Fruit fly (Drosophila melanogaster) whole organism, embryonic: Measurements from ENCODE around the gene CG4133.

Source experiments
- Abd-B ChIP-seq: fragments of 200-800 bp; sonication (Bioruptor generic); optimal IDR thresholded peaks from 2 replicates; lab custom pipeline; 2018; ENCODE audit warnings: missing biosample characterization, mild to moderate bottlenecking, missing genetic modification characterization, moderate library complexity
- Adf1 ChIP-seq: fragments of 200-800 bp; sonication (Bioruptor generic); IDR thresholded peaks from 2 replicates; pipeline ENCODE4 v1.3.6; 2022; ENCODE audit warnings: missing biosample characterization, missing genetic modification characterization
- B-H1 ChIP-seq: fragments of 200-800 bp; sonication (Bioruptor generic); IDR thresholded peaks from 3 replicates; pipeline ENCODE4 v1.3.6; 2022; ENCODE audit warnings: missing biosample characterization, missing genetic modification characterization
- Bteb2 ChIP-seq: fragments of 200-800 bp; sonication (Bioruptor generic); optimal IDR thresholded peaks from 2 replicates; lab custom pipeline; 2016; ENCODE audit warnings: missing biosample characterization, missing genetic modification characterization
- CG1024 ChIP-seq: fragments of 200-800 bp; sonication (Bioruptor generic); IDR thresholded peaks from 2 replicates; pipeline ENCODE4 v1.3.6; 2022; ENCODE audit warnings: missing biosample characterization, missing genetic modification characterization
- CG10654 ChIP-seq: fragments of 200-800 bp; sonication (Bioruptor generic); optimal IDR thresholded peaks from 2 replicates; lab custom pipeline; 2016; ENCODE audit warnings: missing biosample characterization, missing genetic modification characterization
- CG11085 ChIP-seq: fragments of 200-800 bp; sonication (Bioruptor generic); IDR thresholded peaks from 2 replicates; pipeline ENCODE4 v1.3.6; 2022; ENCODE audit warnings: missing biosample characterization, missing genetic modification characterization
- CG11560 ChIP-seq: fragments of 200-800 bp; sonication (Bioruptor generic); IDR thresholded peaks from 3 replicates; pipeline ENCODE4 v1.3.6; 2022; ENCODE audit warnings: missing biosample characterization, missing genetic modification characterization
- CG12104 ChIP-seq: fragments of 200-800 bp; sonication (Bioruptor generic); optimal IDR thresholded peaks from 3 replicates; lab custom pipeline; 2016; ENCODE audit warnings: missing biosample characterization, missing genetic modification characterization
- CG12769 ChIP-seq: fragments of 200-800 bp; sonication (Bioruptor generic); optimal IDR thresholded peaks from 2 replicates; lab custom pipeline; 2019; ENCODE audit warnings: missing biosample characterization, mild to moderate bottlenecking, missing genetic modification characterization, moderate library complexity
- CG13424 ChIP-seq: fragments of 200-800 bp; sonication (Bioruptor generic); optimal IDR thresholded peaks from 2 replicates; lab custom pipeline; 2019; ENCODE audit warnings: missing biosample characterization, mild to moderate bottlenecking, missing genetic modification characterization, moderate library complexity
- CG13894 ChIP-seq: fragments of 200-800 bp; sonication (Bioruptor generic); optimal IDR thresholded peaks from 3 replicates; lab custom pipeline; 2018; ENCODE audit warnings: missing biosample characterization, mild to moderate bottlenecking, missing genetic modification characterization, moderate library complexity
- CG14860 ChIP-seq: fragments of 200-800 bp; sonication (Bioruptor generic); IDR thresholded peaks from 3 replicates; pipeline ENCODE4 v1.3.6; 2022; ENCODE audit warnings: missing biosample characterization, missing genetic modification characterization; ENCODE audit not compliant: partially characterized antibody
- CG1529 ChIP-seq: fragments of 200-800 bp; sonication (Bioruptor generic); optimal IDR thresholded peaks from 3 replicates; lab custom pipeline; 2018; ENCODE audit warnings: missing biosample characterization, missing genetic modification characterization
- CG1647 ChIP-seq: fragments of 200-800 bp; sonication (Bioruptor generic); optimal IDR thresholded peaks from 3 replicates; lab custom pipeline; 2016; ENCODE audit warnings: missing biosample characterization, missing genetic modification characterization
- CG2120 ChIP-seq: fragments of 200-800 bp; sonication (Bioruptor generic); optimal IDR thresholded peaks from 3 replicates; lab custom pipeline; 2016; ENCODE audit warnings: missing biosample characterization, missing genetic modification characterization
- CG30403 ChIP-seq: fragments of 200-800 bp; sonication (Bioruptor generic); optimal IDR thresholded peaks from 3 replicates; lab custom pipeline; 2016; ENCODE audit warnings: missing biosample characterization, missing genetic modification characterization
- CG31388 ChIP-seq: fragments of 200-800 bp; sonication (Bioruptor generic); optimal IDR thresholded peaks from 2 replicates; lab custom pipeline; 2016; ENCODE audit warnings: missing biosample characterization, missing genetic modification characterization
- CG34422 ChIP-seq: fragments of 200-800 bp; sonication (Bioruptor generic); IDR thresholded peaks from 3 replicates; pipeline ENCODE4 v1.3.6; 2022; ENCODE audit warnings: missing biosample characterization, missing genetic modification characterization
- CG6689 ChIP-seq: fragments of 200-800 bp; sonication (Bioruptor generic); IDR thresholded peaks from 2 replicates; pipeline ENCODE4 v1.3.6; 2022; ENCODE audit warnings: missing biosample characterization, missing genetic modification characterization
- CG6765 ChIP-seq: fragments of 200-800 bp; sonication (Bioruptor generic); optimal IDR thresholded peaks from 3 replicates; lab custom pipeline; 2017; ENCODE audit warnings: missing biosample characterization, mild to moderate bottlenecking, missing genetic modification characterization
- CG7372 ChIP-seq: fragments of 200-800 bp; sonication (Bioruptor generic); IDR thresholded peaks from 2 replicates; pipeline ENCODE4 v1.3.6; 2022; ENCODE audit warnings: missing biosample characterization, missing genetic modification characterization
- Chrac-16 ChIP-seq: fragments of 200-800 bp; sonication (Bioruptor generic); optimal IDR thresholded peaks from 3 replicates; lab custom pipeline; 2016; ENCODE audit warnings: missing biosample characterization, missing genetic modification characterization
- Doc2 ChIP-seq: fragments of 200-800 bp; sonication (Bioruptor generic); IDR thresholded peaks from 2 replicates; pipeline ENCODE4 v1.3.6; 2022; ENCODE audit warnings: missing biosample characterization, missing genetic modification characterization
- Dref ChIP-seq: fragments of 200-800 bp; sonication (Bioruptor generic); IDR thresholded peaks from 2 replicates; pipeline ENCODE4 v1.3.6; 2022; ENCODE audit warnings: missing biosample characterization, missing genetic modification characterization
- H15 ChIP-seq: fragments of 200-800 bp; sonication (Bioruptor generic); IDR thresholded peaks from 3 replicates; pipeline ENCODE4 v1.3.6; 2022; ENCODE audit warnings: missing biosample characterization, missing genetic modification characterization
- Mes4 ChIP-seq: fragments of 200-800 bp; sonication (Bioruptor generic); optimal IDR thresholded peaks from 2 replicates; lab custom pipeline; 2016; ENCODE audit warnings: missing biosample characterization, missing genetic modification characterization
- Ptx1 ChIP-seq: fragments of 200-800 bp; sonication (Bioruptor generic); IDR thresholded peaks from 2 replicates; pipeline ENCODE4 v1.3.6; 2022; ENCODE audit warnings: missing biosample characterization, missing genetic modification characterization
- Sin3A ChIP-seq: fragments of >200 bp; optimal IDR thresholded peaks from 2 replicates; lab custom pipeline; 2018
- Vsx1 ChIP-seq: fragments of 200-800 bp; sonication (Bioruptor generic); optimal IDR thresholded peaks from 2 replicates; lab custom pipeline; 2017; ENCODE audit warnings: missing biosample characterization, mild to moderate bottlenecking, missing genetic modification characterization, missing genetic modification reagents
- bsh ChIP-seq, 2 experiments: fragments of 200-800 bp; sonication (Bioruptor generic); optimal IDR thresholded peaks; 2 replicates each; lab custom pipeline; 2017 to 2018; ENCODE audit warnings: mild to moderate bottlenecking in 2 of 2, missing biosample characterization in 2 of 2, missing genetic modification characterization in 2 of 2, moderate library complexity in 1 of 2
- ci ChIP-seq: fragments of 200-800 bp; sonication (Bioruptor generic); IDR thresholded peaks from 3 replicates; pipeline ENCODE4 v1.3.6; 2022; ENCODE audit warnings: missing biosample characterization, missing genetic modification characterization
- esg ChIP-seq: fragments of 200-800 bp; sonication (Bioruptor generic); conservative IDR thresholded peaks from 2 replicates; pipeline ENCODE4 v1.3.6; 2022; ENCODE audit warnings: missing biosample characterization, missing genetic modification characterization
- ftz-f1 ChIP-seq: fragments of 200-800 bp; sonication (Bioruptor generic); optimal IDR thresholded peaks from 2 replicates; lab custom pipeline; 2016; ENCODE audit warnings: missing biosample characterization, missing genetic modification characterization
- kay ChIP-seq: fragments of 200-800 bp; sonication (Bioruptor generic); optimal IDR thresholded peaks from 2 replicates; lab custom pipeline; 2016; ENCODE audit warnings: missing biosample characterization, missing genetic modification characterization
- lab ChIP-seq: fragments of 200-800 bp; sonication (Bioruptor generic); optimal IDR thresholded peaks from 3 replicates; lab custom pipeline; 2017; ENCODE audit warnings: missing biosample characterization, missing genetic modification characterization, mild to moderate bottlenecking, moderate library complexity, missing genetic modification reagents
- luna ChIP-seq: fragments of 200-800 bp; sonication (Bioruptor generic); optimal IDR thresholded peaks from 2 replicates; lab custom pipeline; 2016; ENCODE audit warnings: missing biosample characterization, missing genetic modification characterization
- maf-S ChIP-seq: fragments of 200-800 bp; sonication (Bioruptor generic); optimal IDR thresholded peaks from 2 replicates; lab custom pipeline; 2016; ENCODE audit warnings: missing biosample characterization, missing genetic modification characterization
- nerfin-1 ChIP-seq: fragments of 200-800 bp; sonication (Bioruptor generic); optimal IDR thresholded peaks from 3 replicates; lab custom pipeline; 2019; ENCODE audit warnings: missing biosample characterization, mild to moderate bottlenecking, missing genetic modification characterization, moderate library complexity
- onecut ChIP-seq: fragments of 200-800 bp; sonication (Bioruptor generic); IDR thresholded peaks from 2 replicates; pipeline ENCODE4 v1.3.6; 2022; ENCODE audit warnings: missing biosample characterization, missing genetic modification characterization
- otp ChIP-seq: fragments of 200-800 bp; sonication (Bioruptor generic); IDR thresholded peaks from 3 replicates; pipeline ENCODE4, ENCODE4 v1.3.6; 2022; ENCODE audit warnings: missing biosample characterization, missing genetic modification characterization
- pum ChIP-seq: fragments of 200-800 bp; sonication (Bioruptor generic); optimal IDR thresholded peaks from 2 replicates; lab custom pipeline; 2016; ENCODE audit warnings: missing biosample characterization, missing genetic modification characterization
- repo ChIP-seq: fragments of 200-800 bp; sonication (Bioruptor generic); optimal IDR thresholded peaks from 2 replicates; lab custom pipeline; 2016; ENCODE audit warnings: missing biosample characterization, missing genetic modification characterization
- rib ChIP-seq: fragments of 200-800 bp; sonication (Bioruptor generic); IDR thresholded peaks from 2 replicates; pipeline ENCODE4 v1.3.6; 2022; ENCODE audit warnings: missing biosample characterization, missing genetic modification characterization
- sens-2 ChIP-seq: fragments of 200-800 bp; sonication (Bioruptor generic); IDR thresholded peaks from 2 replicates; pipeline ENCODE4 v1.3.6; 2022; ENCODE audit warnings: missing biosample characterization, missing genetic modification characterization
- sima ChIP-seq: fragments of 200-800 bp; sonication (Bioruptor generic); optimal IDR thresholded peaks from 2 replicates; lab custom pipeline; 2016; ENCODE audit warnings: missing biosample characterization, missing genetic modification characterization
- sob ChIP-seq: fragments of 200-800 bp; sonication (Bioruptor generic); IDR thresholded peaks from 2 replicates; pipeline ENCODE4 v1.3.6; 2022; ENCODE audit warnings: missing biosample characterization, missing genetic modification characterization
- tap ChIP-seq: fragments of 200-800 bp; optimal IDR thresholded peaks from 3 replicates; lab custom pipeline; 2019; ENCODE audit warnings: missing biosample characterization, mild to moderate bottlenecking, missing genetic modification characterization, moderate library complexity
- tio ChIP-seq: fragments of 200-800 bp; sonication (Bioruptor generic); optimal IDR thresholded peaks from 2 replicates; lab custom pipeline; 2017; ENCODE audit warnings: missing biosample characterization, missing genetic modification characterization, inconsistent platforms
- wek ChIP-seq: fragments of 200-800 bp; sonication (Bioruptor generic); optimal IDR thresholded peaks from 3 replicates; lab custom pipeline; 2018; ENCODE audit warnings: missing biosample characterization, mild to moderate bottlenecking, missing genetic modification characterization, moderate library complexity
- zfh1 ChIP-seq: fragments of 200-800 bp; sonication (Bioruptor generic); IDR thresholded peaks from 3 replicates; pipeline ENCODE4 v1.3.6; 2022; ENCODE audit warnings: missing biosample characterization, missing genetic modification characterization

CG4133 gene

DNA sequence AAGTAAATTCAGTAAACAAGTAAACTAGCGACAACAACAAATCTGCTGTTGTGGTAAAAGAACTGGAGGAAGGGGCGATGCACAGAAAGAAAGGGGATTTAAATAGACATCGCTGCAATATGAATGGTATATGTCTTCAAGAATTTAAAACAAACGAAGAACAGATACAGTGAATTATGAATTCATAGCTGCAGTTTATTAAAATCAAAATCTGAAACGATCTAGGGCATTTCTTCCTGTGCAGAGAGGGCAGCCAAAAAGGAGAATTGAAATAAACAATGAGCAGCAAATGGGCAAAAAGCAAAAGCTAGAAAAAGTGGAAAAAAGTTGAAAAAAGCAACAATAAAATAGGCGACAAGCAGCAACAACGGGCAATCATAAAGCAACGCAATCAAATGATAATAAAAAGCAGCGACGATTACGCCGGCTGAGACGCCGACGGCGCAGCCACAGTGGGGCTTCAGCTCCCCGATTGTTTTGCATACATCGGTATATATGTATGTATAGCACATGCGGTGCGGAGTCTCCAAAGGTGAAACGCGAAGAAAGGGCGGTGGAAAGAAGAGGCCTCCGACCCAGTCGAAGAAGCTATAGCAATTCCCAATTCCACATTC lies 13.5 kb downstream of the CG4133 start (continued):
- TF ChIP-seq Dref (no peak), H15 (GFP tag; lab: Robert Waterston, UW) (peak; percentile 54; the same call in 1 of the 3 replicates), CG12769 (tag; lab: Kevin White, UChicago) (peak; percentile 65), pum (GFP tag; lab: Kevin White, UChicago) (peak; percentile 64), Chrac-16 (GFP tag; lab: Kevin White, UChicago) (peak; percentile 62), CG10654 (GFP tag; lab: Kevin White, UChicago) (peak; percentile 62), CG11085 (GFP tag; lab: Robert Waterston, UW) (peak; percentile 47), Doc2 (GFP tag; lab: Robert Waterston, UW) (no peak), Vsx1 (GFP tag; lab: Kevin White, UChicago) (peak; percentile 44), sob (GFP tag; lab: Robert Waterston, UW) (peak; percentile 64; the same call in 1 of the 2 replicates), tap (peak; percentile 56), CG30403 (GFP tag; lab: Kevin White, UChicago) (peak; percentile 82), ci (GFP tag; lab: Robert Waterston, UW) (peak; percentile 91), CG11560 (tag; lab: Robert Waterston, UW) (0 out of 3 replicates have a peak, but pooled peaks have one; percentile 43), CG13424 (tag; lab: Kevin White, UChicago) (peak; percentile 62), repo (GFP tag; lab: Kevin White, UChicago) (peak; percentile 51), Mes4 (GFP tag; lab: Kevin White, UChicago) (peak; percentile 67), esg (GFP tag; lab: Robert Waterston, UW) (peak; percentile 71), CG13894 (peak; percentile 8), Bteb2 (GFP tag; lab: Kevin White, UChicago) (peak; percentile 62), otp (GFP tag; lab: Robert Waterston, UW) (peak; percentile 70; the same call in 2 of the 3 replicates), lab (GFP tag; lab: Kevin White, UChicago) (peak; percentile 87), CG12104 (GFP tag; lab: Kevin White, UChicago) (peak; percentile 55), bsh (GFP tag; optimal IDR thresholded peaks at IDR 0.05; lab: Kevin White, UChicago) (peak; percentile 65 to 79), Abd-B (GFP tag; lab: Kevin White, UChicago) (peak; percentile 39), CG7372 (GFP tag; lab: Robert Waterston, UW) (peak; percentile 44; the same call in 1 of the 2 replicates), Sin3A (lab: Kevin White, UChicago) (no peak), onecut (GFP tag; lab: Robert Waterston, UW) (peak; percentile 58), CG14860 (no peak), Adf1 (GFP tag; lab: Robert Waterston, UW) (peak; percentile 97), luna (GFP tag; lab: Kevin White, UChicago) (peak; percentile 44), CG31388 (GFP tag; lab: Kevin White, UChicago) (no peak), ftz-f1 (no peak), B-H1 (GFP tag; lab: Robert Waterston, UW) (peak; percentile 66; the same call in 2 of the 3 replicates), CG6765 (peak; percentile 53), CG1024 (no peak), kay (GFP tag; lab: Kevin White, UChicago) (no peak), rib (no peak), CG2120 (GFP tag; lab: Kevin White, UChicago) (peak; percentile 84), maf-S (GFP tag; lab: Kevin White, UChicago) (peak; percentile 58), tio (GFP tag; lab: Kevin White, UChicago) (peak; percentile 55), wek (GFP tag; lab: Kevin White, UChicago) (peak; percentile 33), CG1647 (peak; percentile 71), sens-2 (peak; percentile 65; the same call in 1 of the 2 replicates), zfh1 (peak; percentile 72), CG34422 (GFP tag; lab: Robert Waterston, UW) (peak; percentile 59; the same call in 1 of the 3 replicates), Ptx1 (GFP tag; lab: Robert Waterston, UW) (peak; percentile 84), sima (GFP tag; lab: Kevin White, UChicago) (no peak), nerfin-1 (tag; lab: Kevin White, UChicago) (peak; percentile 40), CG6689 (GFP tag; lab: Robert Waterston, UW) (peak; percentile 72), CG1529 (GFP tag; lab: Kevin White, UChicago) (peak; percentile 80)
